Worm (Caenorhabditis elegans): ENCODE measurements around the gene pptr-1.
A peak's percentile ranks its signal among the peaks of the same experiment; 100 is the strongest.

pptr-1 gene

ce11 chrV:16351757-16352156, 5.6 kb upstream of the pptr-1 start:
- no peak for TF ChIP-seq flh-1 (GFP tag; optimal IDR thresholded peaks at IDR 0.05)
- no peak for TF ChIP-seq lin-32 (GFP tag; optimal IDR thresholded peaks at IDR 0.05)
- TF ChIP-seq ces-1 (GFP tag; optimal IDR thresholded peaks at IDR 0.05) = no peak
- TF ChIP-seq drap-1 (GFP tag; optimal IDR thresholded peaks at IDR 0.05) = no peak
- TF ChIP-seq tbx-8 (GFP tag; optimal IDR thresholded peaks at IDR 0.05) = no peak
- TF ChIP-seq sptf-1 (tag; optimal IDR thresholded peaks at IDR 0.05) = no peak
- no peak for TF ChIP-seq bed-3 (GFP tag; optimal IDR thresholded peaks at IDR 0.05)

DNA sequence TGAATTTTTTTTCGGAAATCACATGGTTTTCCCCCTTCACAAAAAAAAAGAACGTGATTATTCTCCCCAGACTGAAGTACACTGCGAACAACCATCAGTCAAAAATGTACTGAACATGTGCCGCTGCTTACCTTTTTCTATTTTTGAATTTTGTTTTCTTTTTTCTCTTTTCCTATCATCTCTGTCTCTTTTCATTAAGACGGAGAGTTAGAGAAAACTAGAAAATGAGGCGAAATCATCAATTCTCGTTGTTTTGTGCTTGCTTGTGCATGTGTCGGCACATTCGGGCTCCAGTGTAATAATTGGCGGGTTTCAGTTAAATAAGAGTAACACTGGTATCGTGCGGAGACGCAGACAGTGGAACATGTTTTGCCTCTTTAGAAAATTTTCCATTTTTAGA, 5.0 kb upstream of the pptr-1 start:
- TF ChIP-seq mep-1 (tag; optimal IDR thresholded peaks at IDR 0.05) = no peak
- peak; percentile 12 for TF ChIP-seq unc-62 (GFP tag; optimal IDR thresholded peaks at IDR 0.05)
- TF ChIP-seq unc-120 (tag; optimal IDR thresholded peaks at IDR 0.05; ENCODE audit: poor library complexity, severe bottlenecking) = peak; percentile 67
- TF ChIP-seq snpc-4 (tag; optimal IDR thresholded peaks at IDR 0.05) = no peak
- no peak for TF ChIP-seq ztf-11 (tag; optimal IDR thresholded peaks at IDR 0.05)
- no peak for TF ChIP-seq ceh-43 (GFP tag; optimal IDR thresholded peaks at IDR 0.05)
- TF ChIP-seq mab-5 (tag; optimal IDR thresholded peaks at IDR 0.05) = no peak
- peak; percentile 39 for TF ChIP-seq hlh-1 (tag; optimal IDR thresholded peaks at IDR 0.05)
- TF ChIP-seq lin-13 (tag; optimal IDR thresholded peaks at IDR 0.05) = no peak

DNA sequence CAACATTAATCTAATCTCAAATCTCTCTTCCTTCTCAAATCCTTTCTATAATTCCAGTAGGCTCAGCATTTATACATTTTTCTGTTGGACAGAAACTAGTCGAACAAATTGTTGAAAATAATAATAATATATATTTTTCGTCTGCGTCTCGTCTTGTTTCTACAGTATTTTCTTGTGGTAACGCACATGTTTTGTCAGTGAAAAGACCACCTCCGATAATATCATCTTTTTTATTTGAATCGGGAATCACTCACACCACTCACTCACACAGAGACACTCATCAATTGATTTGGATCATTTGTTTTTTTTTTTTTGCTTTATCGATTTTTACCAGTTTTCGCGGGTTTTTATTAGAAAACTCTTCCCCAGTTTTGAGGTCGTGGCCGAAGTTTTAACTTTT, 2.6 kb upstream of the pptr-1 start:
- no peak for TF ChIP-seq ham-2 (GFP tag; optimal IDR thresholded peaks at IDR 0.05)
- TF ChIP-seq bed-3 (GFP tag; optimal IDR thresholded peaks at IDR 0.05) = no peak
- no peak for TF ChIP-seq zip-8 (tag; optimal IDR thresholded peaks at IDR 0.05)
- TF ChIP-seq lin-13 (tag; optimal IDR thresholded peaks at IDR 0.05) = no peak
- TF ChIP-seq ceh-39 (tag; optimal IDR thresholded peaks at IDR 0.05) = no peak
- no peak for TF ChIP-seq nhr-2 (tag; optimal IDR thresholded peaks at IDR 0.05)
- no peak for TF ChIP-seq snpc-4 (tag; optimal IDR thresholded peaks at IDR 0.05)
- TF ChIP-seq sem-2 (GFP tag; optimal IDR thresholded peaks at IDR 0.05) = no peak
- TF ChIP-seq elt-1 (tag; optimal IDR thresholded peaks at IDR 0.05; ENCODE audit: borderline replicate concordance, insufficient read depth) = no peak
- no peak for TF ChIP-seq ces-1 (GFP tag; optimal IDR thresholded peaks at IDR 0.05)
- no peak for TF ChIP-seq M03D4.4 (tag; optimal IDR thresholded peaks at IDR 0.05)
- no peak for TF ChIP-seq hlh-1 (tag; optimal IDR thresholded peaks at IDR 0.05)
- no peak for TF ChIP-seq elt-3 (tag; optimal IDR thresholded peaks at IDR 0.05)
- TF ChIP-seq unc-62 (GFP tag; optimal IDR thresholded peaks at IDR 0.05) = no peak
- no peak for TF ChIP-seq nhr-76 (tag; optimal IDR thresholded peaks at IDR 0.05)
- no peak for TF ChIP-seq ceh-83 (GFP tag; optimal IDR thresholded peaks at IDR 0.05)
- TF ChIP-seq nhr-28 (tag; optimal IDR thresholded peaks at IDR 0.05) = no peak

DNA sequence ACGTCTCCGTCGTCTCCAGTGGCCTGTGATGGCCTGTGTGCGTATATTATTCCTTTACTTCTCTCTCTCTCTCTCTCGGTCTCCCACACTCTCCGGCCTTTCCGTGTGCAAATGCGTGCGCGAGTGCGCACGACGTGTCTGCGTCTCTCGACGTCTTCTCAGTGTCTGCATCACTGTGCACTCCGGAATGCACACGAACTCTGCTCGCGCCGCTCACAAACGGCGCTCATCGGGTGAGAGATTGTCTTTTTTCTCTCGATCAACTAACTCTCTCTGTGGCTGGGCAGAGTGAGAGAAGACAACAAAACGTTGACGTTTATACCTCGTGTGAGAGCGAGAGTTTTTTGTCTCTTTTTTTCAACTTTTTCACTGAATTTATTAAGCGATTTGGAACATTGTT, 1.4 kb upstream of the pptr-1 start:
- peak; percentile 77 for TF ChIP-seq mls-2 (tag; optimal IDR thresholded peaks at IDR 0.05)
- TF ChIP-seq ceh-83 (GFP tag; optimal IDR thresholded peaks at IDR 0.05) = no peak
- TF ChIP-seq elt-1 (tag; optimal IDR thresholded peaks at IDR 0.05; ENCODE audit: borderline replicate concordance, insufficient read depth) = no peak
- TF ChIP-seq sem-2 (GFP tag; optimal IDR thresholded peaks at IDR 0.05) = no peak
- TF ChIP-seq mep-1 (tag; optimal IDR thresholded peaks at IDR 0.05) = peak; percentile 42
- peak; percentile 37 for TF ChIP-seq drap-1 (GFP tag; optimal IDR thresholded peaks at IDR 0.05)
- TF ChIP-seq mab-5 (tag; optimal IDR thresholded peaks at IDR 0.05) = no peak
- TF ChIP-seq snpc-4 (tag; optimal IDR thresholded peaks at IDR 0.05) = no peak
- TF ChIP-seq sptf-1 (tag; optimal IDR thresholded peaks at IDR 0.05) = peak; percentile 65
- peak; percentile 42 for TF ChIP-seq lin-13 (tag; optimal IDR thresholded peaks at IDR 0.05)
- peak; percentile 8 for TF ChIP-seq M03D4.4 (tag; optimal IDR thresholded peaks at IDR 0.05)
- TF ChIP-seq elt-3 (tag; optimal IDR thresholded peaks at IDR 0.05) = peak; percentile 58
- TF ChIP-seq nhr-28 (tag; optimal IDR thresholded peaks at IDR 0.05) = no peak
- peak; percentile 59 for TF ChIP-seq unc-120 (tag; optimal IDR thresholded peaks at IDR 0.05; ENCODE audit: poor library complexity, severe bottlenecking)
- peak; percentile 51 for TF ChIP-seq nhr-237 (tag; optimal IDR thresholded peaks at IDR 0.05)
- peak; percentile 42 for TF ChIP-seq blmp-1 (tag; optimal IDR thresholded peaks at IDR 0.05)
- no peak for TF ChIP-seq bed-3 (GFP tag; optimal IDR thresholded peaks at IDR 0.05)
- no peak for TF ChIP-seq tbx-8 (GFP tag; optimal IDR thresholded peaks at IDR 0.05)
- peak; percentile 47 for TF ChIP-seq unc-62 (GFP tag; optimal IDR thresholded peaks at IDR 0.05)
- TF ChIP-seq lin-32 (GFP tag; optimal IDR thresholded peaks at IDR 0.05) = no peak
- TF ChIP-seq nhr-76 (tag; optimal IDR thresholded peaks at IDR 0.05) = no peak
- no peak for TF ChIP-seq zip-8 (tag; optimal IDR thresholded peaks at IDR 0.05)
- TF ChIP-seq ham-2 (GFP tag; optimal IDR thresholded peaks at IDR 0.05) = peak; percentile 55
- TF ChIP-seq ceh-39 (tag; optimal IDR thresholded peaks at IDR 0.05) = peak; percentile 49
- peak; percentile 85 for TF ChIP-seq nhr-2 (tag; optimal IDR thresholded peaks at IDR 0.05)
- no peak for TF ChIP-seq unc-39 (tag; optimal IDR thresholded peaks at IDR 0.05)
- TF ChIP-seq ces-1 (GFP tag; optimal IDR thresholded peaks at IDR 0.05) = peak; percentile 76
- no peak for TF ChIP-seq flh-1 (GFP tag; optimal IDR thresholded peaks at IDR 0.05)
- TF ChIP-seq cnd-1 (tag; optimal IDR thresholded peaks at IDR 0.05) = peak; percentile 33
- TF ChIP-seq nhr-12 (tag; optimal IDR thresholded peaks at IDR 0.05) = no peak
- TF ChIP-seq pha-4 (tag; optimal IDR thresholded peaks at IDR 0.05) = peak; percentile 70
- peak; percentile 22 for TF ChIP-seq lsy-2 (tag; optimal IDR thresholded peaks at IDR 0.05)
- peak; percentile 51 for TF ChIP-seq ztf-11 (tag; optimal IDR thresholded peaks at IDR 0.05)
- TF ChIP-seq hlh-1 (tag; optimal IDR thresholded peaks at IDR 0.05) = peak; percentile 22
- no peak for TF ChIP-seq ceh-43 (GFP tag; optimal IDR thresholded peaks at IDR 0.05)
